Worm (Caenorhabditis elegans) whole organism, early embryonic: ENCODE results near the gene F13C5.3.

Experiments
- ama-1 ChIP-seq: fragments of 150-350 bp; optimal IDR thresholded peaks from 2 replicates; lab custom pipeline; 2014
- ets-7 ChIP-seq: sonication (generic microtip); optimal IDR thresholded peaks from 2 replicates; lab custom pipeline; 2016; ENCODE audit warnings: missing genotype, missing genetic modification characterization, missing compliant biosample characterization
- flt-1 ChIP-seq: fragments of 200-800 bp; sonication (Bioruptor generic); IDR thresholded peaks from 2 replicates; pipeline ENCODE4 v1.3.6; 2022; ENCODE audit warnings: missing genetic modification characterization, missing compliant biosample characterization
- hmbx-1 ChIP-seq: sonication (generic microtip); optimal IDR thresholded peaks from 2 replicates; lab custom pipeline; 2016; ENCODE audit warnings: mild to moderate bottlenecking, missing genetic modification characterization, missing compliant biosample characterization
- hmg-4 ChIP-seq: fragments of 200-800 bp; sonication (Bioruptor generic); optimal IDR thresholded peaks from 2 replicates; lab custom pipeline; 2018; ENCODE audit warnings: mild to moderate bottlenecking, missing genetic modification characterization, missing compliant biosample characterization
- hnd-1 ChIP-seq: sonication (generic microtip); optimal IDR thresholded peaks from 2 replicates; lab custom pipeline; 2016; ENCODE audit warnings: missing genetic modification characterization, missing compliant biosample characterization
- pes-1 ChIP-seq: fragments of 200-800 bp; sonication (Bioruptor generic); IDR thresholded peaks from 2 replicates; pipeline ENCODE4 v1.3.6; 2022; ENCODE audit warnings: missing genetic modification reagents, missing genetic modification characterization, missing compliant biosample characterization
- tbx-11 ChIP-seq: fragments of 200-800 bp; sonication (Bioruptor generic); IDR thresholded peaks from 2 replicates; pipeline ENCODE4 v1.3.6; 2022; ENCODE audit warnings: missing genetic modification characterization, missing compliant biosample characterization
- tbx-37 ChIP-seq: fragments of 200-800 bp; sonication (Bioruptor generic); conservative IDR thresholded peaks from 2 replicates; pipeline ENCODE4 v1.3.6; 2022; ENCODE audit warnings: missing genetic modification reagents, missing genetic modification characterization, missing compliant biosample characterization
- tra-4 ChIP-seq: sonication (generic microtip); optimal IDR thresholded peaks from 2 replicates; lab custom pipeline; 2017; ENCODE audit warnings: missing genetic modification characterization, missing compliant biosample characterization

- TF ChIP-seq hnd-1 (tag; lab: Kevin White, UChicago), result no peak
- no peak for TF ChIP-seq ama-1 (lab: Kevin White, UChicago)
- no peak for TF ChIP-seq flt-1
- TF ChIP-seq tra-4 (tag; lab: Kevin White, UChicago), result no peak
- no peak for TF ChIP-seq tbx-11 (GFP tag; lab: Robert Waterston, UW)
- no peak for TF ChIP-seq tbx-37 (GFP tag; lab: Robert Waterston, UW)
- no peak for TF ChIP-seq hmbx-1
- TF ChIP-seq hmg-4 (GFP tag; lab: Kevin White, UChicago), result peak; percentile 96
- 0 out of 2 replicates have a peak, but pooled peaks have one; percentile 25 for TF ChIP-seq pes-1 (GFP tag; lab: Robert Waterston, UW)
- no peak for TF ChIP-seq ets-7 (tag; lab: Kevin White, UChicago)
Observed at ce11 chrX:593245-593733, 6.1 kb downstream of the F13C5.3 start.
